Worm (Caenorhabditis elegans) whole organism, late embryonic: ENCODE results near the gene bas-1.

Experiments
- F13H6.1 ChIP-seq: sonication (generic microtip); optimal IDR thresholded peaks from 2 replicates; lab custom pipeline; 2016; ENCODE audit warnings: missing genetic modification characterization, missing compliant biosample characterization
- ahr-1 ChIP-seq: sonication (generic microtip); optimal IDR thresholded peaks from 2 replicates; lab custom pipeline; 2016; ENCODE audit warnings: missing genetic modification characterization, missing compliant biosample characterization
- ama-1 ChIP-seq: fragments of 150-350 bp; optimal IDR thresholded peaks from 2 replicates; lab custom pipeline; 2014
- ceh-45 ChIP-seq: fragments of 200-800 bp; sonication (Bioruptor generic); IDR thresholded peaks from 2 replicates; pipeline ENCODE4 v1.3.6; 2022; ENCODE audit warnings: missing genetic modification reagents, missing genetic modification characterization, missing compliant biosample characterization
- che-1 ChIP-seq: sonication (generic microtip); optimal IDR thresholded peaks from 2 replicates; lab custom pipeline; 2016; ENCODE audit warnings: mild to moderate bottlenecking, missing genetic modification characterization, missing compliant biosample characterization
- dmd-4 ChIP-seq: sonication (generic microtip); optimal IDR thresholded peaks from 2 replicates; lab custom pipeline; 2016; ENCODE audit warnings: borderline replicate concordance, missing genetic modification characterization, missing compliant biosample characterization
- lin-11 ChIP-seq: fragments of 200-800 bp; sonication (Bioruptor generic); optimal IDR thresholded peaks from 2 replicates; lab custom pipeline; 2018; ENCODE audit warnings: mild to moderate bottlenecking, missing genetic modification characterization, missing compliant biosample characterization
- nhr-11 ChIP-seq: fragments of 150-350 bp; optimal IDR thresholded peaks from 2 replicates; lab custom pipeline; 2014; ENCODE audit warnings: missing biosample characterization, missing genetic modification characterization
- pax-1 ChIP-seq: fragments of 150-350 bp; optimal IDR thresholded peaks from 2 replicates; lab custom pipeline; 2014; ENCODE audit warnings: missing biosample characterization, missing genetic modification characterization
- pha-4 ChIP-seq: fragments of 150-350 bp; optimal IDR thresholded peaks from 2 replicates; lab custom pipeline; 2018; ENCODE audit warnings: missing biosample characterization, missing genetic modification reagents, missing genetic modification characterization
- ref-2 ChIP-seq: sonication (generic microtip); optimal IDR thresholded peaks from 2 replicates; lab custom pipeline; 2016; ENCODE audit warnings: missing genetic modification characterization, missing compliant biosample characterization
- rnt-1 ChIP-seq: sonication (generic microtip); optimal IDR thresholded peaks from 2 replicates; lab custom pipeline; 2016; ENCODE audit warnings: missing genetic modification characterization, missing compliant biosample characterization
- unc-86 ChIP-seq: sonication (generic microtip); optimal IDR thresholded peaks from 2 replicates; lab custom pipeline; 2016; ENCODE audit warnings: missing genetic modification characterization, missing compliant biosample characterization

DNA sequence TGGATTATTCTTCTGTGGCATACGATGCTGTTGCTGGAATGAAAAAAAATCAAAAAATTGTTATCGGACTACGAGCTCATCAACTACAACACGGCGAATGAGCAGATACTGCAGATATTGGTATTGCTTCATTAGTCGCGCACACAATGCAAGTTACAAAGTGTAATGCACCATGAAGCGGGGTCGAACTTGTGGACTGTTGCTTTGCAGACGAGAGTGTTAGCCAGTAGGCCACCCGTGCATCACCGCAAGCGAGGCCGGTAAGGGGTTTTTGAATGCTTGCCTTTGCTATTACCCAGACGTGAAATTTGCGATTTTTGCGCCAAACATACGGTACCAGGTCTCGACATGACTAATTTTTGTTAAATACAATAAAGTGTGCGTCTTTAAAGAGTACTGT lies 10.1 kb upstream of the bas-1 start:
- TF ChIP-seq pha-4 (tag; lab: Kevin White, UChicago): no peak
- peak; percentile 83 for TF ChIP-seq F13H6.1 (tag; lab: Kevin White, UChicago)
- no peak for TF ChIP-seq nhr-11 (tag; lab: Kevin White, UChicago)
- peak; percentile 88 for TF ChIP-seq rnt-1 (tag; lab: Kevin White, UChicago)
- peak; percentile 83 for TF ChIP-seq dmd-4 (tag; lab: Kevin White, UChicago)
- peak; percentile 91 for TF ChIP-seq lin-11 (tag; lab: Kevin White, UChicago)
- peak; percentile 90 for TF ChIP-seq che-1 (tag; lab: Kevin White, UChicago)
- peak; percentile 82 for TF ChIP-seq ahr-1
- TF ChIP-seq unc-86: peak; percentile 92
- no peak for TF ChIP-seq ama-1
- TF ChIP-seq pax-1 (tag; lab: Kevin White, UChicago): no peak
- TF ChIP-seq ceh-45 (GFP tag; lab: Robert Waterston, UW): peak; percentile 93
- peak; percentile 92 for TF ChIP-seq ref-2 (tag; lab: Kevin White, UChicago)
